Worm (Caenorhabditis elegans): ENCODE results near the gene E02A10.3.

The E02A10.3 gene

DNA sequence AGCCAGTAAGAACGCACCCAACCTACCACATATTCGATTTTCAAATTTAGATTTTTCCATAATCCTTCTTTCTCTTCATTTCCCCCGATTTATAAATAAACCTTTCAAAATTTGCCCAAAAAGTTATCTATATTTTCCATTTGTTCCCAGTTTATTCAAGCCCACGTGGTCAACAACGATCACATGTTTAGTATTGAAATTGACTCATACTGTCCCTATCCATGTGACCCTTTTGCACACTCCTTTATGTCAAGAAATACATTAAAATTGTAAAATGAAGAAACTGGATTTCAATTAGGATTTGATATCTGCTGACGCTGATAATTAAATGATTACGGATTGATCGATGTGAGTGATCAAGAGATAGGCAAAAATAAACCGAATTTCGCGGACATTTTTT lies 55.8 kb downstream of the E02A10.3 start (continued):
- TF ChIP-seq pax-3 (tag; optimal IDR thresholded peaks at IDR 0.05) (peak; percentile 52), nhr-71 (tag; optimal IDR thresholded peaks at IDR 0.05) (peak; percentile 91), zag-1 (tag; optimal IDR thresholded peaks at IDR 0.05) (no peak), ceh-63 (GFP tag; optimal IDR thresholded peaks at IDR 0.05) (no peak), C16A3.4 (tag; optimal IDR thresholded peaks at IDR 0.05) (peak; percentile 59), sox-4 (tag; optimal IDR thresholded peaks at IDR 0.05) (no peak), grh-1 (GFP tag; IDR thresholded peaks at IDR 0.05) (peak; percentile 87), nhr-76 (tag; optimal IDR thresholded peaks at IDR 0.05) (no peak), nhr-90 (tag; optimal IDR thresholded peaks at IDR 0.05; ENCODE audit: poor library complexity) (peak; percentile 91), lin-15B (tag; optimal IDR thresholded peaks at IDR 0.05) (no peak), fkh-4 (tag; optimal IDR thresholded peaks at IDR 0.05; ENCODE audit: borderline replicate concordance) (no peak), F16B12.6 (tag; optimal IDR thresholded peaks at IDR 0.05) (no peak), unc-62 (GFP tag; optimal IDR thresholded peaks at IDR 0.05) (no peak), lin-13 (GFP tag; optimal IDR thresholded peaks at IDR 0.05) (peak; percentile 58), nhr-19 (GFP tag; conservative IDR thresholded peaks at IDR 0.05) (peak; percentile 79), lin-39 (tag; optimal IDR thresholded peaks at IDR 0.05) (no peak), isw-1 (GFP tag; IDR thresholded peaks at IDR 0.05) (no peak), skn-1 (tag; optimal IDR thresholded peaks at IDR 0.05) (peak; percentile 58), mab-9 (GFP tag; IDR thresholded peaks at IDR 0.05) (no peak), egl-13 (tag; optimal IDR thresholded peaks at IDR 0.05) (no peak), zip-4 (GFP tag; optimal IDR thresholded peaks at IDR 0.05) (no peak), fkh-8 (tag; optimal IDR thresholded peaks at IDR 0.05) (no peak), C04F5.9 (tag; optimal IDR thresholded peaks at IDR 0.05) (no peak), rnt-1 (tag; optimal IDR thresholded peaks at IDR 0.05) (no peak), snpc-4 (tag; optimal IDR thresholded peaks at IDR 0.05) (no peak), pag-3 (tag; optimal IDR thresholded peaks at IDR 0.05; ENCODE audit: borderline replicate concordance, insufficient read depth) (no peak), blmp-1 (tag; optimal IDR thresholded peaks at IDR 0.05) (peak; percentile 70), nhr-85 (tag) (peak; percentile 98), sptf-1 (tag; optimal IDR thresholded peaks at IDR 0.05) (no peak), nhr-12 (tag; optimal IDR thresholded peaks at IDR 0.05) (no peak), hlh-17 (GFP tag; optimal IDR thresholded peaks at IDR 0.05; ENCODE audit: borderline replicate concordance) (no peak), lin-14 (GFP tag; optimal IDR thresholded peaks at IDR 0.05) (peak; percentile 90), ets-5 (GFP tag; IDR thresholded peaks at IDR 0.05) (no peak), lir-3 (tag; optimal IDR thresholded peaks at IDR 0.05; ENCODE audit: poor library complexity) (peak; percentile 70), fos-1 (tag; optimal IDR thresholded peaks at IDR 0.05) (no peak), ceh-8 (GFP tag; optimal IDR thresholded peaks at IDR 0.05) (no peak), snu-23 (GFP tag; optimal IDR thresholded peaks at IDR 0.05) (no peak), aly-2 (tag; optimal IDR thresholded peaks at IDR 0.05) (no peak), nhr-47 (tag; optimal IDR thresholded peaks at IDR 0.05) (peak; percentile 60)

DNA sequence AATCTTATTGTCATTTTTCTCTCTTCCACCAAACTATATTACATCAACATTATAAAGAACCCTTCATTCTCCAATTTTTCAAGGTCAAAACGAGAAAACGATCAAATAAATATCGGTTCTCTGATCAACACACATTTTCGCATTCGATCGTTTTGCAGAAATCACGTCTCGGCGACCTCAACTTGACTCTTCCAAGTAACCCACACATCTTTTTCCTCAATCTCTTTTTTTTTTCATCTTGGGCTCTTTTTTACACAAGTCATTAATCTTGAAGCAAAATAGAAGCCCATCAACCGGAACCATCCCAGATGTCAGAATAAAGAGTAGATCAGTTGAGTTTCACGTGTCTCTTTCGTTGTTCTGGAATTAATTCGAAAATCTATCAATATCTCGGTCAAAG lies 56.8 kb downstream of the E02A10.3 start:
- TF ChIP-seq rnt-1 (tag; optimal IDR thresholded peaks at IDR 0.05), result peak; percentile 88
- peak; percentile 78 for TF ChIP-seq fkh-4 (tag; optimal IDR thresholded peaks at IDR 0.05; ENCODE audit: borderline replicate concordance)
- TF ChIP-seq unc-86 (tag; optimal IDR thresholded peaks at IDR 0.05), result no peak
- TF ChIP-seq ceh-82 (tag; optimal IDR thresholded peaks at IDR 0.05), result no peak
- TF ChIP-seq nhr-71 (tag; optimal IDR thresholded peaks at IDR 0.05), result peak; percentile 91
- TF ChIP-seq efl-1 (optimal IDR thresholded peaks at IDR 0.05), result no peak
- TF ChIP-seq efl-1 (GFP tag; optimal IDR thresholded peaks at IDR 0.05 in 1 of 2), result peak in 1 of 2 experiments; percentile 36
- no peak for TF ChIP-seq fos-1 (tag; optimal IDR thresholded peaks at IDR 0.05)
- TF ChIP-seq mdl-1 (tag; optimal IDR thresholded peaks at IDR 0.05), result peak in 1 of 2 experiments; percentile 3
- TF ChIP-seq mep-1 (tag; optimal IDR thresholded peaks at IDR 0.05), result no peak
- TF ChIP-seq tbx-2 (tag; optimal IDR thresholded peaks at IDR 0.05), result peak; percentile 21
- TF ChIP-seq nhr-47 (tag; optimal IDR thresholded peaks at IDR 0.05), result peak; percentile 12
- no peak for TF ChIP-seq nhr-84 (tag; optimal IDR thresholded peaks at IDR 0.05)
- peak; percentile 33 for TF ChIP-seq aha-1 (tag; optimal IDR thresholded peaks at IDR 0.05)
- TF ChIP-seq alr-1 (tag; optimal IDR thresholded peaks at IDR 0.05; ENCODE audit: borderline replicate concordance), result no peak
- TF ChIP-seq lin-14 (GFP tag; optimal IDR thresholded peaks at IDR 0.05), result peak; percentile 87
- TF ChIP-seq nhr-77 (tag; optimal IDR thresholded peaks at IDR 0.05), result no peak
- TF ChIP-seq blmp-1 (tag; optimal IDR thresholded peaks at IDR 0.05), result peak; percentile 54
- peak; percentile 54 for TF ChIP-seq lin-39 (tag; optimal IDR thresholded peaks at IDR 0.05)
- TF ChIP-seq nhr-19 (GFP tag; conservative IDR thresholded peaks at IDR 0.05), result peak; percentile 83
- TF ChIP-seq elt-3 (tag; optimal IDR thresholded peaks at IDR 0.05), result peak in 2 of 6 experiments; percentile 13 to 39
- no peak for TF ChIP-seq ets-5 (GFP tag; IDR thresholded peaks at IDR 0.05)
- peak; percentile 60 for TF ChIP-seq mef-2 (tag; optimal IDR thresholded peaks at IDR 0.05)
- no peak for TF ChIP-seq sox-4 (tag; optimal IDR thresholded peaks at IDR 0.05)
